Worm (Caenorhabditis elegans): Measurements from ENCODE around the gene lin-8.

Gene lin-8

DNA sequence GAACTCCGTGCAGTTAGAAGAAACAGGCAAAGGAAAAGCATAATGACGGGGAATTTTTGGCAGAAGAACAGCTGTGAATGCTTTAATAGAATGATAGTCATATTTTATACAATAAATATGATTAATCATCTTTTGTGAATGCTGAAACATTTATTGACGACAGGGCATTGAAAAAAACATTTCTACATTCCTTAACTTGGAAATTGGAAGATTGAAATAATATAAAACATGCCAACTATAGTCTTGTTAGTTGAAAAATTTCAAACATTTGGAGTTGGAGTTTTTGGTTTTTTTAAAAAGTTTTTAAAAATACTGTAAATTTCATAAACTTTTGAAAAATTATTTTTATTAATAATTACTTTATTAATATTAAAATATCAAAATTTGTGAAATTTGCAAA lies 40.2 kb downstream of the lin-8 start, which contains the start of gene Y25C1A.14:
Y25C1A.14 (minus strand) TSS at position 101 of the 400 bp plus-strand sequence.
- no peak for TF ChIP-seq elt-3 (tag; optimal IDR thresholded peaks at IDR 0.05)
- TF ChIP-seq nfya-1 (tag; optimal IDR thresholded peaks at IDR 0.05; ENCODE audit: insufficient read depth): no peak
- no peak for TF ChIP-seq nhr-43 (tag; optimal IDR thresholded peaks at IDR 0.05; ENCODE audit: poor library complexity, severe bottlenecking)
- TF ChIP-seq ZK546.5 (tag; optimal IDR thresholded peaks at IDR 0.05): no peak
- TF ChIP-seq nhr-12 (tag; optimal IDR thresholded peaks at IDR 0.05): no peak
- TF ChIP-seq nhr-77 (tag; optimal IDR thresholded peaks at IDR 0.05): no peak

- TF ChIP-seq nhr-67 (tag; optimal IDR thresholded peaks at IDR 0.05) (no peak), ztf-4 (tag; optimal IDR thresholded peaks at IDR 0.05) (no peak), nfya-1 (tag; optimal IDR thresholded peaks at IDR 0.05; ENCODE audit: insufficient read depth) (no peak)
Observed at ce11 chrII:3100546-3100945, 43.9 kb downstream of the lin-8 start, which contains the start of gene srg-24. Gene srg-24, minus strand, starts transcription at chrII:3100646.

ce11 chrII:3102018-3102417 lies 45.4 kb downstream of the lin-8 start, which contains the start of gene clec-121:
Gene clec-121, plus strand, starts transcription at chrII:3102318.
- no peak for TF ChIP-seq mml-1 (tag; optimal IDR thresholded peaks at IDR 0.05)
- no peak for TF ChIP-seq fos-1 (tag; optimal IDR thresholded peaks at IDR 0.05)
- TF ChIP-seq zag-1 (tag; optimal IDR thresholded peaks at IDR 0.05): no peak
- no peak for TF ChIP-seq ZK546.5 (tag; optimal IDR thresholded peaks at IDR 0.05)
- no peak for TF ChIP-seq jun-1 (tag; optimal IDR thresholded peaks at IDR 0.05)
- no peak for TF ChIP-seq aly-2 (tag; optimal IDR thresholded peaks at IDR 0.05)
- TF ChIP-seq elt-2 (tag; optimal IDR thresholded peaks at IDR 0.05): no peak
- TF ChIP-seq eor-1 (tag; optimal IDR thresholded peaks at IDR 0.05): no peak
- TF ChIP-seq nhr-77 (tag; optimal IDR thresholded peaks at IDR 0.05): no peak
- no peak for TF ChIP-seq unc-39 (tag; optimal IDR thresholded peaks at IDR 0.05)
- no peak for TF ChIP-seq daf-12 (tag; optimal IDR thresholded peaks at IDR 0.05)
- no peak for TF ChIP-seq hmg-11 (tag; optimal IDR thresholded peaks at IDR 0.05)
- TF ChIP-seq nhr-23 (tag; optimal IDR thresholded peaks at IDR 0.05): no peak
- TF ChIP-seq nhr-76 (tag; optimal IDR thresholded peaks at IDR 0.05): no peak
- TF ChIP-seq ceh-28 (tag; optimal IDR thresholded peaks at IDR 0.05): no peak
- TF ChIP-seq ama-1 (optimal IDR thresholded peaks at IDR 0.05): no peak

- TF ChIP-seq fkh-10 (GFP tag; optimal IDR thresholded peaks at IDR 0.05) (no peak), tbx-2 (tag; optimal IDR thresholded peaks at IDR 0.05) (no peak), hmg-11 (tag; optimal IDR thresholded peaks at IDR 0.05) (no peak), nfya-1 (tag; optimal IDR thresholded peaks at IDR 0.05; ENCODE audit: insufficient read depth) (no peak), nhr-12 (tag; optimal IDR thresholded peaks at IDR 0.05) (no peak), elt-2 (tag; optimal IDR thresholded peaks at IDR 0.05) (no peak), unc-62 (GFP tag; optimal IDR thresholded peaks at IDR 0.05) (no peak), ceh-16 (tag; optimal IDR thresholded peaks at IDR 0.05) (no peak)
Observed at ce11 chrII:3105765-3106164, 49.1 kb downstream of the lin-8 start, which contains the start of gene clec-122. Gene clec-122, plus strand, starts transcription at chrII:3106065.

DNA sequence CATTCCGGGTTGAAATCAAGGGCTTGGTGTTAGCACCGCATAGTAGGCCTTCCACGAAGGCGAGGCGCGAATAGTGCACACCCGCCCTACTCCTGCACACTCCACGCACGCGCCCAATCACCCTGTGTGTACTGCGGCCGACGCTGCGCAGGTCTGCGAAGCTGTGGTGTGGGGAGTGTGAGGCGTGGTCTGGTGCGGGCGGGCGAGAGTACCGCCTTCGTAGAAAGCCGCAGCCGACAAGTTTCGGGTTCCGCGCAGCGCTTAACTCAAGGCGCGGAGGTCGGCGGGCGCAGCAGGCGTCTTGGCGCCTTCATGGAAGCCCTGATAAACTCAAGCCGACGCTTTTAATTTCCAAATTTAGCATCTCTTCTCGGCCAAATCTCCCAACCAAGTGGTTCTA lies 51.5 kb downstream of the lin-8 start:
- no peak for TF ChIP-seq ZK546.5 (tag; optimal IDR thresholded peaks at IDR 0.05)
- no peak for TF ChIP-seq daf-12 (tag; optimal IDR thresholded peaks at IDR 0.05)
- TF ChIP-seq unc-62 (GFP tag; optimal IDR thresholded peaks at IDR 0.05): no peak
- TF ChIP-seq jun-1 (tag; optimal IDR thresholded peaks at IDR 0.05): no peak
- TF ChIP-seq hmg-11 (tag; optimal IDR thresholded peaks at IDR 0.05): no peak
- no peak for TF ChIP-seq nhr-77 (tag; optimal IDR thresholded peaks at IDR 0.05)
- no peak for TF ChIP-seq ama-1 (optimal IDR thresholded peaks at IDR 0.05)
- TF ChIP-seq pha-4 (tag; optimal IDR thresholded peaks at IDR 0.05): no peak
- TF ChIP-seq nhr-23 (tag; optimal IDR thresholded peaks at IDR 0.05): no peak
- no peak for TF ChIP-seq ceh-82 (tag; optimal IDR thresholded peaks at IDR 0.05)
- no peak for TF ChIP-seq snpc-4 (tag; optimal IDR thresholded peaks at IDR 0.05)
- no peak for TF ChIP-seq ztf-4 (tag; optimal IDR thresholded peaks at IDR 0.05)
- TF ChIP-seq tbx-2 (tag; optimal IDR thresholded peaks at IDR 0.05): no peak
- TF ChIP-seq lsy-12 (tag; optimal IDR thresholded peaks at IDR 0.05): no peak
- TF ChIP-seq ceh-9 (tag; optimal IDR thresholded peaks at IDR 0.05): no peak
- TF ChIP-seq ceh-28 (tag; optimal IDR thresholded peaks at IDR 0.05): no peak
- TF ChIP-seq nhr-237 (tag; optimal IDR thresholded peaks at IDR 0.05): no peak

- TF ChIP-seq ztf-4 (tag; optimal IDR thresholded peaks at IDR 0.05): no peak
- TF ChIP-seq sea-2 (GFP tag; optimal IDR thresholded peaks at IDR 0.05): no peak
- TF ChIP-seq mml-1 (tag; optimal IDR thresholded peaks at IDR 0.05): no peak
Observed at ce11 chrII:3109533-3109932, 52.9 kb downstream of the lin-8 start.

Data from whole organism, L3 larva.